Fruit fly (Drosophila melanogaster): ENCODE data around the gene CG43725.

dm6 chr2L:11027213-11027612 lies 48.1 kb upstream of the CG43725 start:
- TF ChIP-seq CG6276 (GFP tag; optimal IDR thresholded peaks at IDR 0.05) (no peak), Blimp-1 (GFP tag; optimal IDR thresholded peaks at IDR 0.05) (no peak), CG6808 (GFP tag; optimal IDR thresholded peaks at IDR 0.05) (peak; percentile 11), Hr39 (GFP tag; optimal IDR thresholded peaks at IDR 0.05) (no peak), CG8632 (GFP tag; optimal IDR thresholded peaks at IDR 0.05) (no peak), CG16779 (tag; optimal IDR thresholded peaks at IDR 0.05) (no peak), CG8319 (GFP tag; optimal IDR thresholded peaks at IDR 0.05) (no peak), Sox102F (GFP tag; optimal IDR thresholded peaks at IDR 0.05) (no peak), ss (GFP tag; optimal IDR thresholded peaks at IDR 0.05) (peak; percentile 16 to 20), fd85E (GFP tag; optimal IDR thresholded peaks at IDR 0.05) (no peak), dac (GFP tag; optimal IDR thresholded peaks at IDR 0.05) (no peak), Gug (GFP tag; IDR thresholded peaks at IDR 0.05) (no peak), fd59A (GFP tag; optimal IDR thresholded peaks at IDR 0.05) (no peak), Eip93F (GFP tag; optimal IDR thresholded peaks at IDR 0.05) (no peak)

All from whole organism, prepupa.